Fruit fly (Drosophila melanogaster): Measurements from ENCODE around the gene PolA2.

PolA2 gene

DNA sequence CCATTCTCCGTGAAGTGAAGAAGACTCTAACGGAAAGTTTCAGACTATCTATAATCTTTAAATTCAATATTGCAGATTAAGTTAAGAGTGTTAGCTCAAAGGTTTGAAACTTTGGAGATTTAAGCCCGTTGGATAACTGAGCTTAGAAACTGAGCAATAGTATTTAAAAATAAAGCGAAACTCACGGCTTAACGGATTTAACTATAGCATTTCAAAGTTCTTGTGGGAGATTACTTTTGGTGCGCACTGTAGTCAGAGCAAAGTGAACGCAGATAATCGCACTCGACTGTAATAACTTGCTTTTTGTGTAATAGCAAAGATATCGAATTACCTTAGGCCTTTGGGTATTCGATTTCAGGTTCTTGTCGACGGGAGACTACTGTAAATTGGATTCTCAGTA is 43.3 kb downstream of the PolA2 start, which contains the start of gene mrt (continued):
- TF ChIP-seq jigr1 (GFP tag; IDR thresholded peaks at IDR 0.05) (no peak), CG6765 (GFP tag; optimal IDR thresholded peaks at IDR 0.05) (no peak), vvl (GFP tag; IDR thresholded peaks at IDR 0.05) (peak; percentile 35), Scr (GFP tag; IDR thresholded peaks at IDR 0.05; ENCODE audit: partially characterized antibody) (no peak), zf30C (GFP tag; optimal IDR thresholded peaks at IDR 0.05) (no peak), Fer1 (GFP tag; optimal IDR thresholded peaks at IDR 0.05) (peak; percentile 46), dan (GFP tag; IDR thresholded peaks at IDR 0.05) (no peak), CG12659 (GFP tag; optimal IDR thresholded peaks at IDR 0.05) (peak; percentile 65), nerfin-2 (GFP tag; IDR thresholded peaks at IDR 0.05; ENCODE audit: partially characterized antibody) (no peak), CG12299 (tag; optimal IDR thresholded peaks at IDR 0.05) (no peak), Jarid2 (GFP tag; optimal IDR thresholded peaks at IDR 0.05) (no peak), Fer2 (tag; optimal IDR thresholded peaks at IDR 0.05) (peak; percentile 54), al (GFP tag; IDR thresholded peaks at IDR 0.05) (peak; percentile 61; the same call in 1 of the 2 replicates), CG1529 (GFP tag; optimal IDR thresholded peaks at IDR 0.05) (no peak), Ssrp (tag; optimal IDR thresholded peaks at IDR 0.05) (peak; percentile 45), h (optimal IDR thresholded peaks at IDR 0.05) (no peak), crc (GFP tag; optimal IDR thresholded peaks at IDR 0.05) (peak; percentile 67), CG8089 (GFP tag; optimal IDR thresholded peaks at IDR 0.05) (peak; percentile 33), CG10543 (GFP tag; optimal IDR thresholded peaks at IDR 0.05) (no peak), run (tag; optimal IDR thresholded peaks at IDR 0.05) (no peak), CG18599 (GFP tag; optimal IDR thresholded peaks at IDR 0.05) (peak; percentile 55), CG12236 (GFP tag; optimal IDR thresholded peaks at IDR 0.05) (no peak), MESR4 (GFP tag; optimal IDR thresholded peaks at IDR 0.05) (no peak), amos (GFP tag; IDR thresholded peaks at IDR 0.05; ENCODE audit: partially characterized antibody) (peak; percentile 10; the same call in 1 of the 2 replicates), CG15514 (GFP tag; optimal IDR thresholded peaks at IDR 0.05) (peak; percentile 49), CG8924 (tag; optimal IDR thresholded peaks at IDR 0.05) (peak; percentile 52), CG11695 (GFP tag; IDR thresholded peaks at IDR 0.05) (0 out of 3 replicates have a peak, but pooled peaks have one; percentile 43), Oli (tag; optimal IDR thresholded peaks at IDR 0.05) (peak; percentile 35), CG9609 (GFP tag; optimal IDR thresholded peaks at IDR 0.05) (peak; percentile 54), Meics (GFP tag; optimal IDR thresholded peaks at IDR 0.05) (peak; percentile 79), YL-1 (GFP tag; optimal IDR thresholded peaks at IDR 0.05) (no peak), CG34376 (GFP tag; optimal IDR thresholded peaks at IDR 0.05) (peak; percentile 53), Ada2b (GFP tag; IDR thresholded peaks at IDR 0.05) (0 out of 2 replicates have a peak, but pooled peaks have one; percentile 6), CG5180 (GFP tag; optimal IDR thresholded peaks at IDR 0.05) (no peak), tio (GFP tag; optimal IDR thresholded peaks at IDR 0.05) (peak; percentile 31), NfI (GFP tag; optimal IDR thresholded peaks at IDR 0.05) (peak; percentile 55), CG6175 (GFP tag; IDR thresholded peaks at IDR 0.05) (no peak; the same call in 2 of the 3 replicates), dysf (GFP tag; IDR thresholded peaks at IDR 0.05) (peak; percentile 50; the same call in 1 of the 3 replicates), Lpt (GFP tag; optimal IDR thresholded peaks at IDR 0.05) (no peak), CG6689 (GFP tag; IDR thresholded peaks at IDR 0.05) (0 out of 2 replicates have a peak, but pooled peaks have one; percentile 28), CG11696 (GFP tag; IDR thresholded peaks at IDR 0.05) (no peak), Camta (GFP tag; optimal IDR thresholded peaks at IDR 0.05) (peak; percentile 31), CG8359 (GFP tag; optimal IDR thresholded peaks at IDR 0.05; ENCODE audit: borderline replicate concordance) (no peak), CG8944 (GFP tag; optimal IDR thresholded peaks at IDR 0.05) (peak; percentile 12), CG1792 (GFP tag; optimal IDR thresholded peaks at IDR 0.05) (peak; percentile 10), CG14050 (GFP tag; IDR thresholded peaks at IDR 0.05) (peak; percentile 17; the same call in 2 of the 3 replicates), B-H2 (GFP tag; optimal IDR thresholded peaks at IDR 0.05) (no peak), kay (GFP tag; optimal IDR thresholded peaks at IDR 0.05) (no peak), CG12104 (GFP tag; optimal IDR thresholded peaks at IDR 0.05) (peak; percentile 36), ro (GFP tag; IDR thresholded peaks at IDR 0.05) (no peak), seq (GFP tag; IDR thresholded peaks at IDR 0.05) (0 out of 2 replicates have a peak, but pooled peaks have one; percentile 33)

Data from whole organism, embryonic.